Worm (Caenorhabditis elegans) whole organism, early embryonic: ENCODE results near the gene T19C3.2.

Experiments used
- B0310.2 ChIP-seq: sonication (generic microtip); optimal IDR thresholded peaks from 2 replicates; lab custom pipeline; 2016; ENCODE audit warnings: mild to moderate bottlenecking, missing genetic modification characterization, missing compliant biosample characterization
- F13C5.2 ChIP-seq: sonication (generic microtip); optimal IDR thresholded peaks from 2 replicates; lab custom pipeline; 2017; ENCODE audit warnings: mild to moderate bottlenecking, missing genetic modification characterization, inconsistent platforms, missing compliant biosample characterization
- aly-1 ChIP-seq: sonication (generic microtip); optimal IDR thresholded peaks from 2 replicates; lab custom pipeline; 2016; ENCODE audit warnings: missing genetic modification characterization, missing compliant biosample characterization
- ama-1 ChIP-seq: fragments of 150-350 bp; optimal IDR thresholded peaks from 2 replicates; lab custom pipeline; 2014
- ceh-13 ChIP-seq: fragments of 200-800 bp; sonication (Bioruptor generic); optimal IDR thresholded peaks from 2 replicates; lab custom pipeline; 2018; ENCODE audit warnings: mild to moderate bottlenecking, missing genetic modification characterization, missing compliant biosample characterization
- ets-7 ChIP-seq: sonication (generic microtip); optimal IDR thresholded peaks from 2 replicates; lab custom pipeline; 2016; ENCODE audit warnings: missing genotype, missing genetic modification characterization, missing compliant biosample characterization
- flt-1 ChIP-seq: fragments of 200-800 bp; sonication (Bioruptor generic); IDR thresholded peaks from 2 replicates; pipeline ENCODE4 v1.3.6; 2022; ENCODE audit warnings: missing genetic modification characterization, missing compliant biosample characterization
- hmg-4 ChIP-seq: fragments of 200-800 bp; sonication (Bioruptor generic); optimal IDR thresholded peaks from 2 replicates; lab custom pipeline; 2018; ENCODE audit warnings: mild to moderate bottlenecking, missing genetic modification characterization, missing compliant biosample characterization
- hnd-1 ChIP-seq: sonication (generic microtip); optimal IDR thresholded peaks from 2 replicates; lab custom pipeline; 2016; ENCODE audit warnings: missing genetic modification characterization, missing compliant biosample characterization
- pes-1 ChIP-seq: fragments of 200-800 bp; sonication (Bioruptor generic); IDR thresholded peaks from 2 replicates; pipeline ENCODE4 v1.3.6; 2022; ENCODE audit warnings: missing genetic modification reagents, missing genetic modification characterization, missing compliant biosample characterization
- scrt-1 ChIP-seq: fragments of 200-800 bp; sonication (Bioruptor generic); IDR thresholded peaks from 2 replicates; pipeline ENCODE4 v1.3.6; 2022; ENCODE audit warnings: missing genetic modification characterization, missing compliant biosample characterization
- sea-1 ChIP-seq: fragments of 200-800 bp; sonication (Bioruptor generic); conservative IDR thresholded peaks from 2 replicates; pipeline ENCODE4 v1.3.6; 2022; ENCODE audit warnings: missing genetic modification characterization, missing compliant biosample characterization
- tbx-11 ChIP-seq: fragments of 200-800 bp; sonication (Bioruptor generic); IDR thresholded peaks from 2 replicates; pipeline ENCODE4 v1.3.6; 2022; ENCODE audit warnings: missing genetic modification characterization, missing compliant biosample characterization
- tra-4 ChIP-seq: sonication (generic microtip); optimal IDR thresholded peaks from 2 replicates; lab custom pipeline; 2017; ENCODE audit warnings: missing genetic modification characterization, missing compliant biosample characterization

ce11 chrIII:631421-631820 lies 14.1 kb upstream of the T19C3.2 start, which contains the start of gene T19C3.6:
- TF ChIP-seq sea-1 (GFP tag; lab: Robert Waterston, UW) = no peak
- no peak for TF ChIP-seq pes-1 (GFP tag; lab: Robert Waterston, UW)
- TF ChIP-seq aly-1 (tag; lab: Kevin White, UChicago) = no peak
- TF ChIP-seq flt-1 (GFP tag; lab: Robert Waterston, UW) = no peak
- no peak for TF ChIP-seq tra-4 (tag; lab: Kevin White, UChicago)
- no peak for TF ChIP-seq hnd-1 (tag; lab: Kevin White, UChicago)
- no peak for TF ChIP-seq ama-1 (lab: Kevin White, UChicago)
- TF ChIP-seq tbx-11 (GFP tag; lab: Robert Waterston, UW) = no peak
- TF ChIP-seq F13C5.2 (tag; lab: Kevin White, UChicago) = no peak
- no peak for TF ChIP-seq B0310.2
- no peak for TF ChIP-seq scrt-1
- no peak for TF ChIP-seq ets-7
- no peak for TF ChIP-seq ceh-13 (GFP tag; lab: Kevin White, UChicago)
- no peak for TF ChIP-seq hmg-4 (GFP tag; lab: Kevin White, UChicago)
